Worm (Caenorhabditis elegans) whole organism, L3 larva: ENCODE data around the gene R03D7.2.

Experiments used
- R02D3.7 ChIP-seq: fragments of 150-350 bp; optimal IDR thresholded peaks from 2 replicates; lab custom pipeline; 2014; ENCODE audit warnings: missing biosample characterization, missing genetic modification characterization
- ZK546.5 ChIP-seq: sonication (generic microtip); optimal IDR thresholded peaks from 2 replicates; lab custom pipeline; 2017; ENCODE audit warnings: missing biosample characterization, missing genetic modification characterization
- aly-2 ChIP-seq: fragments of 150-350 bp; optimal IDR thresholded peaks from 2 replicates; lab custom pipeline; 2014; ENCODE audit warnings: missing biosample characterization, missing genetic modification characterization
- ama-1 ChIP-seq: fragments of 150-350 bp; optimal IDR thresholded peaks from 2 replicates; lab custom pipeline; 2018
- ceh-28 ChIP-seq: fragments of 150-350 bp; optimal IDR thresholded peaks from 2 replicates; lab custom pipeline; 2014; ENCODE audit warnings: missing biosample characterization, missing genetic modification reagents, missing genetic modification characterization
- daf-12 ChIP-seq: fragments of 150-350 bp; optimal IDR thresholded peaks from 2 replicates; lab custom pipeline; 2014; ENCODE audit warnings: missing biosample characterization, missing genetic modification reagents, missing genetic modification characterization
- egl-27 ChIP-seq: sonication (generic microtip); optimal IDR thresholded peaks from 4 replicates; lab custom pipeline; 2017; ENCODE audit warnings: missing biosample characterization, missing genetic modification reagents, missing genetic modification characterization
- egl-5 ChIP-seq: fragments of 150-350 bp; optimal IDR thresholded peaks from 2 replicates; lab custom pipeline; 2017; ENCODE audit warnings: missing biosample characterization, missing genetic modification reagents, missing genetic modification characterization, inconsistent platforms
- elt-2 ChIP-seq: sonication (generic microtip); optimal IDR thresholded peaks from 2 replicates; lab custom pipeline; 2016; ENCODE audit warnings: missing genetic modification reagents, mild to moderate bottlenecking, missing genetic modification characterization, missing compliant biosample characterization
- eor-1 ChIP-seq, 2 experiments: fragments of 150-350 bp; optimal IDR thresholded peaks; 2 replicates each; lab custom pipeline; 2014 to 2018; ENCODE audit warnings: missing biosample characterization in 2 of 2, missing genetic modification characterization in 2 of 2
- fkh-10 ChIP-seq: sonication (generic microtip); optimal IDR thresholded peaks from 2 replicates; lab custom pipeline; 2017; ENCODE audit warnings: missing biosample characterization, missing genetic modification reagents, missing genetic modification characterization
- fos-1 ChIP-seq: fragments of 150-350 bp; optimal IDR thresholded peaks from 2 replicates; lab custom pipeline; 2014; ENCODE audit warnings: missing biosample characterization, missing genetic modification characterization
- hmg-11 ChIP-seq: sonication (generic microtip); optimal IDR thresholded peaks from 2 replicates; lab custom pipeline; 2016; ENCODE audit warnings: missing genetic modification characterization, missing compliant biosample characterization
- jun-1 ChIP-seq: fragments of 150-350 bp; optimal IDR thresholded peaks from 2 replicates; lab custom pipeline; 2014; ENCODE audit warnings: missing biosample characterization, missing genetic modification reagents, missing genetic modification characterization
- lin-39 ChIP-seq: fragments of 150-350 bp; optimal IDR thresholded peaks from 2 replicates; lab custom pipeline; 2018; ENCODE audit warnings: missing biosample characterization, missing genetic modification reagents, missing genetic modification characterization
- lsy-12 ChIP-seq: sonication (generic microtip); optimal IDR thresholded peaks from 2 replicates; lab custom pipeline; 2016; ENCODE audit warnings: mild to moderate bottlenecking, missing genetic modification characterization, missing compliant biosample characterization
- mdl-1 ChIP-seq: fragments of 150-350 bp; optimal IDR thresholded peaks from 2 replicates; lab custom pipeline; 2014; ENCODE audit warnings: missing biosample characterization, missing genetic modification characterization
- mml-1 ChIP-seq: fragments of 150-350 bp; sonication (generic microtip); optimal IDR thresholded peaks from 3 replicates; lab custom pipeline; 2014; ENCODE audit warnings: missing biosample characterization, missing genetic modification characterization
- nfya-1 ChIP-seq: sonication (generic microtip); optimal IDR thresholded peaks from 2 replicates; lab custom pipeline; 2017; ENCODE audit warnings: missing genetic modification characterization, mild to moderate bottlenecking, missing compliant biosample characterization, antibody characterized with exemption, moderate library complexity; ENCODE audit not compliant: insufficient read depth
- nhr-12 ChIP-seq: fragments of 150-350 bp; optimal IDR thresholded peaks from 2 replicates; lab custom pipeline; 2014; ENCODE audit warnings: missing biosample characterization, missing genetic modification characterization
- nhr-23 ChIP-seq: fragments of 150-350 bp; optimal IDR thresholded peaks from 2 replicates; lab custom pipeline; 2014; ENCODE audit warnings: missing biosample characterization, missing genetic modification reagents, missing genetic modification characterization
- nhr-237 ChIP-seq: fragments of 150-350 bp; optimal IDR thresholded peaks from 2 replicates; lab custom pipeline; 2014; ENCODE audit warnings: missing biosample characterization, missing genetic modification characterization
- nhr-25 ChIP-seq: sonication (generic microtip); optimal IDR thresholded peaks from 2 replicates; lab custom pipeline; 2017; ENCODE audit warnings: missing biosample characterization, missing genetic modification characterization
- nhr-28 ChIP-seq: fragments of 150-350 bp; optimal IDR thresholded peaks from 2 replicates; lab custom pipeline; 2014; ENCODE audit warnings: missing biosample characterization, missing genetic modification characterization
- nhr-76 ChIP-seq: fragments of 150-350 bp; sonication (generic microtip); optimal IDR thresholded peaks from 5 replicates; lab custom pipeline; 2014; ENCODE audit warnings: missing biosample characterization, missing genetic modification characterization
- nhr-77 ChIP-seq: fragments of 150-350 bp; optimal IDR thresholded peaks from 2 replicates; lab custom pipeline; 2014; ENCODE audit warnings: missing biosample characterization, missing genetic modification characterization
- pha-4 ChIP-seq: fragments of 150-350 bp; optimal IDR thresholded peaks from 2 replicates; lab custom pipeline; 2014; ENCODE audit warnings: missing biosample characterization, missing genetic modification reagents, missing genetic modification characterization
- sea-2 ChIP-seq: fragments of 150-350 bp; sonication (generic microtip); optimal IDR thresholded peaks from 4 replicates; lab custom pipeline; 2014; ENCODE audit warnings: missing biosample characterization, missing genetic modification reagents, missing genetic modification characterization
- snpc-4 ChIP-seq: fragments of 150-350 bp; optimal IDR thresholded peaks from 2 replicates; lab custom pipeline; 2014; ENCODE audit warnings: missing biosample characterization, missing genetic modification characterization
- unc-39 ChIP-seq: sonication (generic microtip); optimal IDR thresholded peaks from 4 replicates; lab custom pipeline; 2017; ENCODE audit warnings: missing biosample characterization, missing genetic modification characterization
- unc-62 ChIP-seq: fragments of 150-350 bp; sonication (generic microtip); optimal IDR thresholded peaks from 4 replicates; lab custom pipeline; 2014; ENCODE audit warnings: missing biosample characterization, missing genetic modification reagents, missing genetic modification characterization
- zag-1 ChIP-seq: fragments of 150-350 bp; optimal IDR thresholded peaks from 2 replicates; lab custom pipeline; 2014; ENCODE audit warnings: missing biosample characterization, missing genetic modification characterization
- ztf-11 ChIP-seq: fragments of 150-350 bp; optimal IDR thresholded peaks from 2 replicates; lab custom pipeline; 2014; ENCODE audit warnings: missing biosample characterization, missing genetic modification characterization
- ztf-4 ChIP-seq: fragments of 150-350 bp; optimal IDR thresholded peaks from 2 replicates; lab custom pipeline; 2014; ENCODE audit warnings: missing biosample characterization, missing genetic modification characterization

Gene R03D7.2

DNA sequence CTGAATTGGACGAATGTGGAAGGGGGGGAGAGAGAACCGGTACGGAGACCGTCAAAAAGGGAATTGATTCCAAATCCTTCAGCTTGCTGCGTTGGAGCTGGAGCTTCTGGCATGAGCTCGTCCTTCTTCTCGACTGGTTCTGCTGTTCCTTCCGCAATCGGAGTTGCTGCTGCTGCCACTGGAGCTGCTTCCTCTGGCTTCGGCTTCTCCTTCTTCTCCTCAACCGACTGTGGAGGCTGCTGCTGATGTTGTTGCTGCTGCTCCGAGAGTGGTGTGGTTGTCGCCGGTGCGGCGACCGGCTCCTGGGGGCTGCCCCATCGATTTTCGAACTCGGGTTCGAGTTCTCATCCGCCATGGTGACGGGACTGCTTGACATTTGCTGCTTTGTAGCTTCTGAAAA, at the start of gene R03D7.2:
Gene R03D7.2, minus strand, starts transcription at position 399 of the 400 bp plus-strand sequence.
- TF ChIP-seq jun-1 (tag; lab: Kevin White, UChicago) (no peak), daf-12 (tag; lab: Kevin White, UChicago) (no peak), nhr-77 (tag; lab: Kevin White, UChicago) (no peak), aly-2 (no peak), ztf-4 (tag; lab: Kevin White, UChicago) (no peak), unc-39 (tag; lab: Kevin White, UChicago) (no peak), ztf-11 (no peak), ceh-28 (tag; lab: Kevin White, UChicago) (no peak), fkh-10 (no peak), nhr-25 (tag; lab: Kevin White, UChicago) (no peak), nfya-1 (tag; lab: Kevin White, UChicago) (no peak), lin-39 (no peak), lsy-12 (tag; lab: Kevin White, UChicago) (no peak), mdl-1 (tag; lab: Kevin White, UChicago) (no peak), egl-5 (tag; lab: Kevin White, UChicago) (no peak), pha-4 (tag; lab: Kevin White, UChicago) (no peak), zag-1 (no peak), sea-2 (GFP tag; lab: Kevin White, UChicago) (no peak)

DNA sequence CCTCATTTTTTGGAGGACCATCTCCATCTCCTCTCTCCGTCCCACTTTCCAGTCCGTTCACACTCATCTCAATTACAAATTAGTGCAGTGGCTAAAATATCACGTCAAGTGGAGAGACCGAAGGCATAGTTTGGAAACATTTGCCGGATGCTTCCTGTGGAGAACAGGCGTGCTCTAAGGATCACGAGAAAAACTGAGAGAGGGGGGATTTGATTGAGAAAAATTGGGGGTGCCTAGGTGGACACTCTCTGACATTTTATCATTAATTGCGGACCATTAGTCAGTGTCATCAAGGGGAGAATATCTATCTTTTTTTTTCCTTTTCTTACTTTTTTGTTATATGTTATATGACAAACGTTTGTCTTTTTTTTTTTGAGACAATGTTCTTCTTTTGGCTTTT, 47.0 kb upstream of the R03D7.2 start:
- TF ChIP-seq mdl-1 (tag; lab: Kevin White, UChicago) = no peak
- peak; percentile 56 for TF ChIP-seq egl-5 (tag; lab: Kevin White, UChicago)
- TF ChIP-seq nfya-1 (tag; lab: Kevin White, UChicago) = peak; percentile 35
- peak; percentile 50 for TF ChIP-seq lin-39
- TF ChIP-seq ama-1 (lab: Kevin White, UChicago) = no peak
- TF ChIP-seq eor-1 (tag; optimal IDR thresholded peaks at IDR 0.05; lab: Kevin White, UChicago) = no peak
- TF ChIP-seq ZK546.5 (tag; lab: Kevin White, UChicago) = no peak
- no peak for TF ChIP-seq nhr-237 (tag; lab: Kevin White, UChicago)

DNA sequence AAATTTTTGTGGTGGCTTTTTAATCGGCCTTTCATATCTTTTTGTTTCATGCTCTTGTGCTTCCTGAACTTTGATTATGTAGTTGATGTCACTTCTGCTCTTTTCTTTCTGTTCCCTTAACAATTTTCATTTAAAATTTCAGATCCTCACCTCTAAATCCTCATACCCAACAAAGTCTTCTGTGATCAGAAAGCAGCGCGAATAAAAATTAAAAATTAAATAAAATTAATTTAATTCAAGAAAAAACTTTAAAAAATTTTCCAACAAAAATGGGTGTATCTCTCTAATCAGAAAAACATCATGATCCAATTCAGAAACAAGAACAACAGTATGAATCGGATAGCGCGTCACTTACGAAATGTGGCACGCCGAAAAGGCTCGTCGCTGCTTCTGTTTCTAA, 40.3 kb upstream of the R03D7.2 start, which contains the start of gene ptp-3:
Gene ptp-3, plus strand, starts transcription at position 301 of the 400 bp plus-strand sequence.
- TF ChIP-seq elt-2 (tag; lab: Kevin White, UChicago) = no peak

DNA sequence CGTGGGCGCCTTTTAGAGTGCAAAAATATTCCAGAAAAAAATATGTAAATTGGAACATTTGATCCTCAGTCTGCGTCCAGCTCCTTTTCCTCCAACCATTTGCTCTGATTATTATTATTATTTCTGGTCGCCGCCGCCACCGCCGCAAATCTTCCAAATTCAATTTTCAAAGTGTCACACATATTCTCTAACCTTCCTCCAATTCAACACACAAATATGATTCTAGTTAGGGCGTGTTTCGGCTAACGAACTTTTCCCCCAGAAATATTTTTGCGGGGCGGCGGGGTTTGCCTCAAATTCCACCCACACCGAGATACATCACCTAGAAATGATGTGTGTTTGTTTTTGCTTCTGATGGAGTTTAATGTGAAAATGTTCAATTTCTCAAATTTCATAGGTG, 36.7 kb upstream of the R03D7.2 start:
- TF ChIP-seq lin-39 (no peak), mml-1 (tag; lab: Kevin White, UChicago) (no peak), zag-1 (no peak), daf-12 (tag; lab: Kevin White, UChicago) (no peak)

DNA sequence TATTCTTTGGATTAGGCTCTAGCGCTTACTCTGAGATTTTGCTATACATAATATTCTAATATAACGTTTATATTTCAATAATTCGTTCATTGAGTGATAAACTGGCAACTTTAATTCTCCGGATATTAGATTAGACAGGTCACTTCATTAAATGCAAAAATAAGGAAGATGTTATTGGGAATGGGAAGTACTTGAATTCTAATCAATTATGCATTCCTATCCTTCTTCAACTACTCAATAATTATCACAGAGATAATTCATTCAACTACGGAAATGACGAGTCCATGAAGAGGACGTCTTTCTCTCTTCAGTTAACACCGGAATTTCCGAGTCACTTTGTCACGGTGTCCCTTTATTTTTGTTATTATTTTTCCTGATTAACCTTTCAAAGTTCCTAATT, 35.6 kb upstream of the R03D7.2 start:
- TF ChIP-seq egl-27 (tag; lab: Kevin White, UChicago) (no peak), ztf-11 (no peak), aly-2 (no peak), daf-12 (tag; lab: Kevin White, UChicago) (no peak), nhr-76 (tag; lab: Kevin White, UChicago) (no peak), nhr-28 (tag; lab: Kevin White, UChicago) (no peak), unc-62 (GFP tag; lab: Kevin White, UChicago) (no peak), unc-39 (tag; lab: Kevin White, UChicago) (no peak), nfya-1 (tag; lab: Kevin White, UChicago) (no peak)

DNA sequence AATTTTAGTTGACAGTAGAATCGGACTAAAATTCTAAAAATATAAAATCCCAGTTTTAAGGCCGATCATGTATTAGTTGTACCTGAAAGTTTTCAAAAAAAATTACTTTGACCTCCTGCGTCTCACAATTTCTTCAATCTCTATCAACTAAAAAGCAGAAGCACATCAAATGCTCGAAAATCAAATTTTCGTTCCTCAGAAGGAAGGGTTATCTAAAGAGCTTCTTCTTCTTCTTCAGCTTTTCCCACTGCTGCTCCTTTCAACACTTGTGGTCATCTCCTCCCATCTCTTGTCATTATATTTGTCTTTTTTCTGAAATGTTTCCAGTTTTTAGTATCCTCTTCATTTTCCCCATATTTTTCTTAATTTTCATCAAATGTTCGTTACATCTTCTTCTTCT, 29.8 kb upstream of the R03D7.2 start:
- TF ChIP-seq eor-1 (tag; optimal IDR thresholded peaks at IDR 0.05; lab: Kevin White, UChicago) = no peak
- TF ChIP-seq R02D3.7 (tag; lab: Kevin White, UChicago) = no peak
- no peak for TF ChIP-seq hmg-11
- TF ChIP-seq snpc-4 (tag; lab: Kevin White, UChicago) = no peak
- no peak for TF ChIP-seq ztf-4 (tag; lab: Kevin White, UChicago)
- TF ChIP-seq nfya-1 (tag; lab: Kevin White, UChicago) = no peak
- TF ChIP-seq fos-1 (tag; lab: Kevin White, UChicago) = no peak
- no peak for TF ChIP-seq nhr-12 (tag; lab: Kevin White, UChicago)
- no peak for TF ChIP-seq nhr-23 (tag; lab: Kevin White, UChicago)
- TF ChIP-seq elt-2 (tag; lab: Kevin White, UChicago) = no peak
- TF ChIP-seq, all 47 proteins: peak for 0
